Worm (Caenorhabditis elegans) whole organism, late embryonic: ENCODE data around the gene T17A3.12.

Source experiments
- C08G9.2 ChIP-seq: sonication (generic microtip); optimal IDR thresholded peaks from 2 replicates; lab custom pipeline; 2016; ENCODE audit warnings: mild to moderate bottlenecking, missing genetic modification characterization, moderate library complexity, missing compliant biosample characterization
- F13H6.1 ChIP-seq: sonication (generic microtip); optimal IDR thresholded peaks from 2 replicates; lab custom pipeline; 2016; ENCODE audit warnings: missing genetic modification characterization, missing compliant biosample characterization
- Y22D7AL.16 ChIP-seq: sonication (generic microtip); optimal IDR thresholded peaks from 2 replicates; lab custom pipeline; 2016; ENCODE audit warnings: missing genetic modification characterization, missing compliant biosample characterization
- ahr-1 ChIP-seq: sonication (generic microtip); optimal IDR thresholded peaks from 2 replicates; lab custom pipeline; 2016; ENCODE audit warnings: missing genetic modification characterization, missing compliant biosample characterization
- ceh-14 ChIP-seq: sonication (generic microtip); optimal IDR thresholded peaks from 2 replicates; lab custom pipeline; 2016; ENCODE audit warnings: missing genotype, missing genetic modification characterization, missing compliant biosample characterization
- ceh-2 ChIP-seq: sonication (generic microtip); optimal IDR thresholded peaks from 2 replicates; lab custom pipeline; 2016; ENCODE audit warnings: missing genotype, missing genetic modification characterization, missing compliant biosample characterization
- ceh-22 ChIP-seq: sonication (generic microtip); optimal IDR thresholded peaks from 2 replicates; lab custom pipeline; 2017; ENCODE audit warnings: missing biosample characterization, missing genetic modification characterization
- ceh-24 ChIP-seq: sonication (generic microtip); optimal IDR thresholded peaks from 2 replicates; lab custom pipeline; 2016; ENCODE audit warnings: mild to moderate bottlenecking, missing genetic modification characterization, missing compliant biosample characterization
- ceh-30 ChIP-seq: fragments of 150-350 bp; optimal IDR thresholded peaks from 2 replicates; lab custom pipeline; 2014; ENCODE audit warnings: missing biosample characterization, missing genetic modification characterization
- ceh-45 ChIP-seq: fragments of 200-800 bp; sonication (Bioruptor generic); IDR thresholded peaks from 2 replicates; pipeline ENCODE4 v1.3.6; 2022; ENCODE audit warnings: missing genetic modification reagents, missing genetic modification characterization, missing compliant biosample characterization
- ceh-48 ChIP-seq: sonication (generic microtip); optimal IDR thresholded peaks from 2 replicates; lab custom pipeline; 2016; ENCODE audit warnings: missing genetic modification characterization, inconsistent platforms, missing compliant biosample characterization
- ceh-9 ChIP-seq: sonication (generic microtip); optimal IDR thresholded peaks from 2 replicates; lab custom pipeline; 2016; ENCODE audit warnings: mild to moderate bottlenecking, missing genetic modification characterization, inconsistent platforms, missing compliant biosample characterization
- che-1 ChIP-seq: sonication (generic microtip); optimal IDR thresholded peaks from 2 replicates; lab custom pipeline; 2016; ENCODE audit warnings: mild to moderate bottlenecking, missing genetic modification characterization, missing compliant biosample characterization
- dve-1 ChIP-seq: sonication (generic microtip); optimal IDR thresholded peaks from 2 replicates; lab custom pipeline; 2017; ENCODE audit warnings: antibody characterized with exemption, mild to moderate bottlenecking, missing genetic modification characterization, missing compliant biosample characterization
- elt-4 ChIP-seq: sonication (generic microtip); optimal IDR thresholded peaks from 2 replicates; lab custom pipeline; 2016; ENCODE audit warnings: missing genetic modification characterization, missing compliant biosample characterization
- ets-4 ChIP-seq: sonication (generic microtip); optimal IDR thresholded peaks from 2 replicates; lab custom pipeline; 2016; ENCODE audit warnings: missing genetic modification characterization, missing compliant biosample characterization
- eyg-1 ChIP-seq: sonication (generic microtip); optimal IDR thresholded peaks from 2 replicates; lab custom pipeline; 2016; ENCODE audit warnings: missing genotype, missing genetic modification characterization, missing compliant biosample characterization
- gmeb-2 ChIP-seq: sonication (generic microtip); optimal IDR thresholded peaks from 2 replicates; lab custom pipeline; 2016; ENCODE audit warnings: missing genetic modification characterization, inconsistent platforms, missing compliant biosample characterization
- hlh-6 ChIP-seq: sonication (generic microtip); optimal IDR thresholded peaks from 2 replicates; lab custom pipeline; 2016; ENCODE audit warnings: missing genotype, missing genetic modification characterization, missing compliant biosample characterization
- lim-6 ChIP-seq: sonication (generic microtip); optimal IDR thresholded peaks from 2 replicates; lab custom pipeline; 2016; ENCODE audit warnings: missing genetic modification characterization, missing compliant biosample characterization
- mec-3 ChIP-seq: sonication (generic microtip); optimal IDR thresholded peaks from 2 replicates; lab custom pipeline; 2016; ENCODE audit warnings: borderline replicate concordance, missing genetic modification characterization, missing compliant biosample characterization
- npax-4 ChIP-seq: sonication (generic microtip); optimal IDR thresholded peaks from 2 replicates; lab custom pipeline; 2016; ENCODE audit warnings: missing genetic modification characterization, missing compliant biosample characterization
- odd-2 ChIP-seq: sonication (generic microtip); optimal IDR thresholded peaks from 2 replicates; lab custom pipeline; 2017; ENCODE audit warnings: antibody characterized with exemption, mild to moderate bottlenecking, missing genetic modification characterization, missing compliant biosample characterization
- pag-3 ChIP-seq: sonication (generic microtip); optimal IDR thresholded peaks from 2 replicates; lab custom pipeline; 2016; ENCODE audit warnings: missing compliant biosample characterization, missing genetic modification characterization, borderline replicate concordance
- pat-9 ChIP-seq: fragments of 200-800 bp; sonication (Bioruptor generic); optimal IDR thresholded peaks from 2 replicates; lab custom pipeline; 2018; ENCODE audit warnings: mild to moderate bottlenecking, missing genetic modification characterization, moderate library complexity, missing compliant biosample characterization
- pax-1 ChIP-seq: fragments of 150-350 bp; optimal IDR thresholded peaks from 2 replicates; lab custom pipeline; 2014; ENCODE audit warnings: missing biosample characterization, missing genetic modification characterization
- pha-2 ChIP-seq: sonication (generic microtip); optimal IDR thresholded peaks from 2 replicates; lab custom pipeline; 2017; ENCODE audit warnings: mild to moderate bottlenecking, missing genetic modification characterization, missing compliant biosample characterization
- pqm-1 ChIP-seq: sonication (generic microtip); optimal IDR thresholded peaks from 2 replicates; lab custom pipeline; 2016; ENCODE audit warnings: missing genetic modification characterization, missing compliant biosample characterization
- rnt-1 ChIP-seq: sonication (generic microtip); optimal IDR thresholded peaks from 2 replicates; lab custom pipeline; 2016; ENCODE audit warnings: missing genetic modification characterization, missing compliant biosample characterization
- sdc-2 ChIP-seq: sonication (generic microtip); optimal IDR thresholded peaks from 2 replicates; lab custom pipeline; 2016; ENCODE audit warnings: missing genotype, missing genetic modification characterization, missing compliant biosample characterization
- sox-2 ChIP-seq: fragments of 200-800 bp; sonication (Bioruptor generic); IDR thresholded peaks from 2 replicates; pipeline ENCODE4 v1.3.6; 2022; ENCODE audit warnings: missing genetic modification reagents, missing genetic modification characterization, missing compliant biosample characterization
- sox-4 ChIP-seq: sonication (generic microtip); optimal IDR thresholded peaks from 2 replicates; lab custom pipeline; 2017; ENCODE audit warnings: mild to moderate bottlenecking, missing genetic modification characterization, inconsistent platforms, missing compliant biosample characterization
- tbx-2 ChIP-seq: sonication (generic microtip); optimal IDR thresholded peaks from 2 replicates; lab custom pipeline; 2016; ENCODE audit warnings: missing genetic modification characterization, missing compliant biosample characterization
- ttx-3 ChIP-seq: sonication (generic microtip); optimal IDR thresholded peaks from 2 replicates; lab custom pipeline; 2016; ENCODE audit warnings: missing genetic modification reagents, missing genetic modification characterization, missing compliant biosample characterization
- unc-86 ChIP-seq: sonication (generic microtip); optimal IDR thresholded peaks from 2 replicates; lab custom pipeline; 2016; ENCODE audit warnings: missing genetic modification characterization, missing compliant biosample characterization
- zip-5 ChIP-seq: sonication (generic microtip); optimal IDR thresholded peaks from 2 replicates; lab custom pipeline; 2016; ENCODE audit warnings: missing genetic modification characterization, missing compliant biosample characterization

Gene T17A3.12

ce11 chrIII:165390-165789 is 20.4 kb upstream of the T17A3.12 start, which contains the start of gene F40G9.7:
Gene F40G9.7 (plus strand): TSS chrIII:165690.
- no peak for TF ChIP-seq ceh-2
- no peak for TF ChIP-seq ceh-24

- TF ChIP-seq zip-5 (tag; lab: Kevin White, UChicago) (no peak), sox-4 (tag; lab: Kevin White, UChicago) (no peak), ahr-1 (no peak), ceh-48 (tag; lab: Kevin White, UChicago) (no peak), ceh-14 (no peak), dve-1 (tag; lab: Kevin White, UChicago) (no peak), ceh-9 (tag; lab: Kevin White, UChicago) (no peak), gmeb-2 (tag; lab: Kevin White, UChicago) (no peak), unc-86 (tag; lab: Kevin White, UChicago) (no peak), hlh-6 (tag; lab: Kevin White, UChicago) (no peak), pag-3 (tag; lab: Kevin White, UChicago) (no peak), sdc-2 (tag; lab: Kevin White, UChicago) (no peak), ceh-30 (tag; lab: Kevin White, UChicago) (no peak), ets-4 (tag; lab: Kevin White, UChicago) (no peak), ttx-3 (tag; lab: Kevin White, UChicago) (no peak), eyg-1 (tag; lab: Kevin White, UChicago) (no peak)
- TF ChIP-seq, all 69 proteins: peak for 0
These were observed 19.8 kb upstream of the T17A3.12 start, which contains the start of gene F40G9.8 for ce11 chrIII:164775-165174. Gene F40G9.8 (minus strand): TSS chrIII:164875.

- no peak for TF ChIP-seq mec-3 (tag; lab: Kevin White, UChicago)
- TF ChIP-seq lim-6 (tag; lab: Kevin White, UChicago): peak; percentile 3
These were observed 14.7 kb upstream of the T17A3.12 start for ce11 chrIII:159665-160064.

ce11 chrIII:159149-159548 is 14.2 kb upstream of the T17A3.12 start:
- no peak for TF ChIP-seq che-1 (tag; lab: Kevin White, UChicago)
- no peak for TF ChIP-seq ceh-45
- no peak for TF ChIP-seq F13H6.1 (tag; lab: Kevin White, UChicago)
- TF ChIP-seq sox-2 (GFP tag; lab: Robert Waterston, UW): no peak
- TF ChIP-seq pag-3 (tag; lab: Kevin White, UChicago): no peak
- TF ChIP-seq elt-4 (tag; lab: Kevin White, UChicago): no peak
- TF ChIP-seq pat-9 (tag; lab: Kevin White, UChicago): no peak
- no peak for TF ChIP-seq mec-3 (tag; lab: Kevin White, UChicago)
- no peak for TF ChIP-seq pax-1 (tag; lab: Kevin White, UChicago)
- no peak for TF ChIP-seq ceh-30 (tag; lab: Kevin White, UChicago)
- no peak for TF ChIP-seq rnt-1 (tag; lab: Kevin White, UChicago)
- TF ChIP-seq tbx-2 (tag; lab: Kevin White, UChicago): no peak
- TF ChIP-seq pqm-1 (tag; lab: Kevin White, UChicago): no peak
- no peak for TF ChIP-seq ceh-22
- no peak for TF ChIP-seq odd-2
- no peak for TF ChIP-seq npax-4 (tag; lab: Kevin White, UChicago)
- no peak for TF ChIP-seq pha-2
- TF ChIP-seq Y22D7AL.16 (tag; lab: Kevin White, UChicago): no peak
- no peak for TF ChIP-seq ceh-14

- TF ChIP-seq C08G9.2 (tag; lab: Kevin White, UChicago) (no peak), pat-9 (tag; lab: Kevin White, UChicago) (no peak), che-1 (tag; lab: Kevin White, UChicago) (no peak)
These were observed 13.0 kb upstream of the T17A3.12 start for ce11 chrIII:157980-158379.
